Worm (Caenorhabditis elegans): Measurements from ENCODE around the gene mlcd-1.

The mlcd-1 gene

DNA sequence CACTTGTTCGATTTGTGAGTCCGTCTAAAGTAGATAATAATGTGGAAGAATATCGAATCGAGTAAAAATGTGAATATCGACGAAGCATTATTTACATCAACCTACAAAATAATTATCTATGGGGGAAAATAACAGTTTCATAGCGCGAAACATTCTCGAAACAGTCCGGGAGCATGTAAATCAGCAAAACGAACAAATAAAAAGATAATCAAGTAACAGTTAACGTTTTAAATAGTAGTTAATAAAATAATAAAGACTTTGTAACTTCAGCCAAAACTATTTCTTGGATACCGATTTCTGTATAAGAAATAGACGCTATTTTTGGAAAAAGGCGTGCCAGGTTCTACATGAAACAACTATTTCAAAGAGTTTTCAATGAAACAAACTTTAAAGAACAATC is at the start of gene mlcd-1:
Gene mlcd-1, minus strand, starts transcription at position 101 of the 400 bp plus-strand sequence.
- TF ChIP-seq ref-1 (GFP tag; conservative IDR thresholded peaks at IDR 0.05) (no peak), ztf-23 (GFP tag; IDR thresholded peaks at IDR 0.05) (no peak), T22C8.4 (GFP tag; IDR thresholded peaks at IDR 0.05) (no peak)

DNA sequence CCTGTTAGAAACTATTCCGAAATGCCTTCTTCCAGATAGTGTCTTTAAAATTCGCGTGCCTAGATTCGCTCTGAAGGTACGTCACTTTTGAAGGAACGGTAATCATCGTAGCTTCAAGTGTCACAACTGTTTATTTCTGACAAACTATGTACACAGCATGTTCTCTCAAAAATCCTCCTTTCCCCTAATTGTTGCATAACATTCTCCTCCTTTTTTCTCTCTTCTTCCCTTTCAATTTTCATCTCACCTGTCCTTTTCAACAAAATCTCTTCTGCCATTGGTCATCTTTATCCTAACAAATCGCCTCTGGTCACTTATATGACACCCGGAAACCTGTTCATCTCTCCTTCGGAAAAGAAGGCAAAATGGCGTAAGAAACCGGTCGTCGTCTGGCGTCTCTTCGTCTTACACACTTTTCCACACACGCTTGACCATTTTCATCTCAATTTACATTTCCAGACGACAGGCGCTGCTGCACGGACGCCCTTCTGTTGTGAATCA is 48.2 kb upstream of the mlcd-1 start, which contains the start of gene lips-3:
Gene lips-3, plus strand, starts transcription at position 458 of the 501 bp plus-strand sequence.
- TF ChIP-seq klf-2 (GFP tag; conservative IDR thresholded peaks at IDR 0.05) (no peak), med-1 (GFP tag; optimal IDR thresholded peaks at IDR 0.05; ENCODE audit: insufficient read depth) (no peak), T22C8.4 (GFP tag; IDR thresholded peaks at IDR 0.05) (no peak), ztf-23 (GFP tag; IDR thresholded peaks at IDR 0.05) (no peak), ztf-29 (GFP tag; IDR thresholded peaks at IDR 0.05) (no peak), cog-1 (tag; optimal IDR thresholded peaks at IDR 0.05) (no peak), tab-1 (GFP tag; IDR thresholded peaks at IDR 0.05) (no peak), flt-1 (GFP tag; IDR thresholded peaks at IDR 0.05) (no peak), ref-1 (GFP tag; conservative IDR thresholded peaks at IDR 0.05) (no peak)

DNA sequence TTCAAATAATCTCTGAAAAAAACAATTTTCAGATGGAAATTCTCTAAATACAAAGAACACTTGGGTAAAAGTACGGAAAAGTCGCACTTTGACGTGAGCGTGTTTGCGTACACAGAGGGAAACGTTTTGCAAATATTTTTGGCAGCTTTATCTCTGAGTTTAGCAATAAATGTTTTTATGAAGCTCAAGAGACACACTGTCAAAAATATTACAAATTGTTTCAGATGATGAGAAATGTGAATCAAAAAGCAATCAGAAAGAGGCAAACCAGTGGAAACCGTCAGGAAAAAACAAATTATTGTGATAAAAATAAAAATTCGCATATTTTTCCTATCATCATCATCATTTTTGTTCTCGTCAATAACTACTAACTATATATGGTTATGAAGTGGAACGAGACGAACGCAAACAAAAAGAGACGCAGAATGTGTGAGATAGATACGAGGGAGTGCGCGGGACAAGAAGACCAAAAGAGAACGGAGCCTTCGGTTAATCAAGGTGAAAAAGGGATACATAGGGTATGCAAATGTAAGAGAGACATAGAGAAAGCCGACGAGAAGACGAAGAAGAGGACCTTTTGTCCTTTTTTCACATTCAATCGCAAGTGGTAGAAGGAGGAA is 44.5 kb upstream of the mlcd-1 start, which contains the start of gene sel-2:
Gene sel-2, minus strand, starts transcription at position 51 of the 620 bp plus-strand sequence.
- no peak for TF ChIP-seq T22C8.4 (GFP tag; IDR thresholded peaks at IDR 0.05)
- TF ChIP-seq ztf-29 (GFP tag; IDR thresholded peaks at IDR 0.05): no peak
- TF ChIP-seq tab-1 (GFP tag; IDR thresholded peaks at IDR 0.05): no peak
- no peak for TF ChIP-seq ref-1 (GFP tag; conservative IDR thresholded peaks at IDR 0.05)
- no peak for TF ChIP-seq flt-1 (GFP tag; IDR thresholded peaks at IDR 0.05)
- TF ChIP-seq ztf-23 (GFP tag; IDR thresholded peaks at IDR 0.05): no peak
- no peak for TF ChIP-seq klf-2 (GFP tag; conservative IDR thresholded peaks at IDR 0.05)
- TF ChIP-seq cog-1 (tag; optimal IDR thresholded peaks at IDR 0.05): no peak
- TF ChIP-seq med-1 (GFP tag; optimal IDR thresholded peaks at IDR 0.05; ENCODE audit: insufficient read depth): no peak

DNA sequence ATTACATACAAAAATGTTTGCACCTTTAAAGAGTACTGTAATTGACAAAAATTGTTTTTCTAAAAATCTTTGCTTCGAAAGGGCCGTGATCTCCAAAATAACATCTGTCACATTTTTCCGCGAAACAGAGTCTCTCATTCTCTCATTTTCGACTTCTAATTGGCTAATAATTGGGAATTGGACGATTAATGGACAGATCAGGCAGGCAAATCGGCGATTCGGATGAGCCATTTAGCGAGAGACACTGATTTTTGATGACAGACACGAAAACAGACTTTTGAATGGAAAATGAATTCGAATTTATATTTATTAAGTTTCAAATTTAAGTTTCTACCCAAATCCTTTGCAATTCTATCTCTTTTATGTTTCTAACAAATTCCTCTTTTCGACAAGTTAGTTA is 35.9 kb upstream of the mlcd-1 start:
- no peak for TF ChIP-seq flt-1 (GFP tag; IDR thresholded peaks at IDR 0.05)
- no peak for TF ChIP-seq T22C8.4 (GFP tag; IDR thresholded peaks at IDR 0.05)
- no peak for TF ChIP-seq ztf-29 (GFP tag; IDR thresholded peaks at IDR 0.05)
- no peak for TF ChIP-seq ref-1 (GFP tag; conservative IDR thresholded peaks at IDR 0.05)
- no peak for TF ChIP-seq cog-1 (tag; optimal IDR thresholded peaks at IDR 0.05)
- no peak for TF ChIP-seq klf-2 (GFP tag; conservative IDR thresholded peaks at IDR 0.05)

DNA sequence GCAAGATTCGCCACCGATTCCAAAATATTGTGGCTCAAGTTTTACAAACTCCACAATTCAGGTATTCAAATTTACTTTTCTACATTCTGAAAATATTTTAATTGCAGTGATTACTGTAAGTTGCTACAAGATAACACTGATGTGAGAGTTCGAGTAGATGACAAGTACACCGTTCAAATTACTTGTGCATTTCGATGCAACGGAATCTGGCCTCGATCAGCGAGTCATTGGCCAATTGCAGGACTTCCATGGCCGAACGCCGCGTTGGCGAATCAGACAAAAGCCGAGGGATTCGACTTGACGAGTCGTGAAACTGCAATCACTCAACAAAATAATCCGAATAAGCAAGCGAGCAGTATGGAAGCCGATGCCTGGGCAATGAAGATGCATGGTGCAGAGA is 33.4 kb upstream of the mlcd-1 start:
- TF ChIP-seq T22C8.4 (GFP tag; IDR thresholded peaks at IDR 0.05) (no peak), ztf-29 (GFP tag; IDR thresholded peaks at IDR 0.05) (no peak)

DNA sequence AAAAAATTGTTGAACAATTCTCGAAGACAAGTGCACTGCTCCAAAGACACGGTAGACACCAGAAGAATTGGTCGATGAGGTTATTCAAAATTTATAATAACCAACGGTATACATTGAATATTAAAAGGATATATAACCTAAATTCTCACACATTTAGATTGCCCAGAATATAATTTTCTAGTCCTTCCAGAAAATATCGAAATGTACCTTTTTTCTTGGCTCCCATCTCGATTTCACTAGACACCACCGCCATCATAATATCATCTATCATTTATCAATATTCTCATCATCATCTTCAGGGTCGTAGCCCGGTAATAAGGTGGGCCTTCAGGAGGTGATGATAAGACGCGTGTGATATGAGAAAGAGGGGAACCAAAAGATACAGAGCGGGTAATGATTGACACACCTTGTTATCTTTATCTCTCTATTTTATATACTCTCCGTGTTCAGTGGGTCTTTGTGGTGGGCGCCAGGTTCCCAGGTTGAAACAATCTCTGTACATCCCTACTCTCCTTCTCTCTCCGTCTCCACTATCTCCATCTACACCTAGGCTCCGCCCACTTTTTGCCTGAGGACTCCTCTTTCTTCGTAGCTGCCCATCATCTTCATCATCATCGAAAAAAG is 32.3 kb upstream of the mlcd-1 start, which contains the start of gene mab-21:
Gene mab-21, plus strand, starts transcription at position 615 of the 624 bp plus-strand sequence.
- no peak for TF ChIP-seq ztf-23 (GFP tag; IDR thresholded peaks at IDR 0.05)
- TF ChIP-seq cog-1 (tag; optimal IDR thresholded peaks at IDR 0.05): no peak
- TF ChIP-seq ref-1 (GFP tag; conservative IDR thresholded peaks at IDR 0.05): no peak
- TF ChIP-seq T22C8.4 (GFP tag; IDR thresholded peaks at IDR 0.05): no peak
- no peak for TF ChIP-seq med-1 (GFP tag; optimal IDR thresholded peaks at IDR 0.05; ENCODE audit: insufficient read depth)
- no peak for TF ChIP-seq klf-2 (GFP tag; conservative IDR thresholded peaks at IDR 0.05)

DNA sequence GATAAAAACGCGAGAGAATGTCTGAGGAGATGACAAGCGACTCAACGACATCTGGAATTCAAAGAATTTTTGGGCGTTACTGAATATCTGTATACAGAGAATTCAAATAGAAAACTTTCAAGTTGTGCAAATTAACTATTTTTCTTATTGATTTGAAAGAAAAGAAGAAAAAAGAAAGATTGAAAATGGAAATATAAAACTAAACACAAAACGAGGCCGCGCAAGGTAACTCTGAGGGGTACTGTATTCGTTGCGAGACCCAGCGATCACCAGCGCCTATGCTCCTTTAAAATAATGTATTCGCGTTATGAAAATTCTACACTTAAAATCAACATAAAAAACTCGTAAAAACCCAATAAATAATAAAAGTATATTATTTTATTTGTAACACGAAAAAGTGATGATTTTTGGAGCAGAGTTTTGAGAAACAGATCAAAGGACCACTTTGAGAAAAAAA is 27.9 kb upstream of the mlcd-1 start, which contains the start of gene asb-1:
Gene asb-1, minus strand, starts transcription at position 51 of the 457 bp plus-strand sequence.
- TF ChIP-seq med-1 (GFP tag; optimal IDR thresholded peaks at IDR 0.05; ENCODE audit: insufficient read depth): no peak
- TF ChIP-seq cog-1 (tag; optimal IDR thresholded peaks at IDR 0.05): no peak

DNA sequence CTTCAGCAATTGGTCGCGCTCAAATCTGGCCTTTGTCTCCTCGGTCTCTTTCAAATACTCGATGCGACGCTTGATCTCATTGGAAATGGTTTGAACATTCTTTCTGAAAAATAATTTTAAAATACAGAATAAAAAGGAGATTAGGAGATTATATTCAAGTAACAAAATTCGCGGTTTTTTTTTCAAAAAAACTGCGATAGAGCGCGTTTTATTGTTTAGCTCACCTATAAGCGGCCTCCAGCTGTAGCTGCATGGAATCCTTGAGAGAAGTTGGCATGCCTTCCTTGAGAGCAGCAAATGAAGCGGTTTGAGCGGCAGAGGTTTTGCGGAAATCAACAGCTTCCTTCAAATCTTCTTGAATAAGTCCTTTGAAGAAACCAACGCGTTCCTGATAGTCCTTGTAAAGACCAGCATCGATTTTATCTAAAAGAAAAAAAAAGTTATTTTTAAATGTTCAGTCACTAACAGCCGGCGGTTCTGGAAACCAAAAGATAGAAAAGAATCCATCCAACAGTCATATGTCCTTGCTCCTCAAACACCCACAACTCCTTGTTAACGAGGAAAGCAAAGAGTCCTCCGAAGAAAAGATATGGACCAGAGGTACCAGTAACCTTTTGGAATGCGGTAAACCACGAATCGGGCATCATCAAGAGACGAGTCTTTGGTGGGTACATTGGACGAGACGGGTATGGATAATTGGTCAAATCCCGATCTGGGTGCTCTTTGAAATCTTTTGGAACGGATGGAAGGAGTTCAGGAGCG is 27.0 kb upstream of the mlcd-1 start:
- no peak for TF ChIP-seq ref-1 (GFP tag; conservative IDR thresholded peaks at IDR 0.05)
- no peak for TF ChIP-seq ztf-29 (GFP tag; IDR thresholded peaks at IDR 0.05)
- no peak for TF ChIP-seq ztf-23 (GFP tag; IDR thresholded peaks at IDR 0.05)
- TF ChIP-seq flt-1 (GFP tag; IDR thresholded peaks at IDR 0.05): no peak

DNA sequence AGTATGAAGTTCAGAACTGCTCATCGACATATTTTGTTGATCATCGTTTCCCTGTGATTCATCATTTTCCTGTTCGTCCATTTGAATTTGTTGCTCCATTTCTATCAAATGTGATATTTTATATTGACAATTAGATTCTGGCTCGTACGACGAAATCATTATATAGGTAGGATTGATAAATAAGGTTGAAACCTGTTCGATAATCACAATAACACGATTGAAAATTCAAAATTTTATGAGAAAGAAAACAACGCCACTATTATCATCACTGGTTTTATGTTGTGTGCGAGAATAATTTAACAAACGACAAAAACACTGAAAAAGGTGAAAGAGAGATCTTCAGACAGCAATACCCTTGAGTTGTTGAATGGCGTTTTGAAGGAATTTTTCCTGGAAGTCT is 26.4 kb upstream of the mlcd-1 start, which contains the start of gene apc-11:
Gene apc-11, minus strand, starts transcription at position 101 of the 400 bp plus-strand sequence.
- TF ChIP-seq ztf-29 (GFP tag; IDR thresholded peaks at IDR 0.05): no peak
- no peak for TF ChIP-seq ztf-23 (GFP tag; IDR thresholded peaks at IDR 0.05)
- no peak for TF ChIP-seq T22C8.4 (GFP tag; IDR thresholded peaks at IDR 0.05)
- TF ChIP-seq cog-1 (tag; optimal IDR thresholded peaks at IDR 0.05): no peak
- TF ChIP-seq med-1 (GFP tag; optimal IDR thresholded peaks at IDR 0.05; ENCODE audit: insufficient read depth): no peak
- no peak for TF ChIP-seq flt-1 (GFP tag; IDR thresholded peaks at IDR 0.05)
- no peak for TF ChIP-seq klf-2 (GFP tag; conservative IDR thresholded peaks at IDR 0.05)
- TF ChIP-seq tab-1 (GFP tag; IDR thresholded peaks at IDR 0.05): no peak
